Fruit fly (Drosophila melanogaster): ENCODE results near the gene Zmynd10.

Gene Zmynd10

dm6 chr3L:12994835-12995234 is 31.4 kb downstream of the Zmynd10 start, which contains the start of gene CG11262:
TSS of gene CG11262 (plus strand) at chr3L:12995135.
- TF ChIP-seq vri (GFP tag; optimal IDR thresholded peaks at IDR 0.05) (no peak), svp (GFP tag) (peak; percentile 10), Met (GFP tag; optimal IDR thresholded peaks at IDR 0.05) (no peak)

All from whole organism, prepupa.